Fruit fly (Drosophila melanogaster) whole organism, embryonic: Measurements from ENCODE around the gene Cep290.

Experiments
- CG11247 ChIP-seq: fragments of 200-800 bp; sonication (Bioruptor generic); IDR thresholded peaks from 2 replicates; pipeline ENCODE4 v1.3.6; 2022; ENCODE audit warnings: missing biosample characterization, missing genetic modification characterization
- CG15073 ChIP-seq: fragments of 200-800 bp; sonication (Bioruptor generic); optimal IDR thresholded peaks from 2 replicates; lab custom pipeline; 2016; ENCODE audit warnings: missing biosample characterization, missing genetic modification characterization
- CG2712 ChIP-seq: fragments of 200-800 bp; optimal IDR thresholded peaks from 3 replicates; lab custom pipeline; 2019; ENCODE audit warnings: missing biosample characterization, mild to moderate bottlenecking, missing genetic modification characterization, moderate library complexity
- CG3726 ChIP-seq: fragments of 200-800 bp; sonication (Bioruptor generic); IDR thresholded peaks from 3 replicates; pipeline ENCODE4, ENCODE4 v1.3.6; 2022; ENCODE audit warnings: missing biosample characterization, missing genetic modification characterization
- CG5245 ChIP-seq: fragments of 200-800 bp; sonication (Bioruptor generic); optimal IDR thresholded peaks from 3 replicates; lab custom pipeline; 2016; ENCODE audit warnings: missing biosample characterization, missing genetic modification characterization
- CG7963 ChIP-seq: fragments of 200-800 bp; sonication (Bioruptor generic); IDR thresholded peaks from 3 replicates; pipeline ENCODE4 v1.3.6; 2022; ENCODE audit warnings: missing biosample characterization, missing genetic modification characterization; ENCODE audit not compliant: partially characterized antibody
- CG8765 ChIP-seq: fragments of 200-800 bp; sonication (Bioruptor generic); IDR thresholded peaks from 2 replicates; pipeline ENCODE4 v1.3.6; 2022; ENCODE audit warnings: missing biosample characterization, missing genetic modification characterization
- D19A ChIP-seq: fragments of 200-800 bp; optimal IDR thresholded peaks from 3 replicates; lab custom pipeline; 2019; ENCODE audit warnings: missing biosample characterization, mild to moderate bottlenecking, missing genetic modification characterization, moderate library complexity
- Ravus ChIP-seq: fragments of 200-800 bp; sonication (Bioruptor generic); IDR thresholded peaks from 2 replicates; pipeline ENCODE4 v1.3.6; 2022; ENCODE audit warnings: missing biosample characterization, missing genetic modification characterization
- ato ChIP-seq: fragments of 200-800 bp; sonication (Bioruptor generic); IDR thresholded peaks from 2 replicates; pipeline ENCODE4 v1.3.6; 2022; ENCODE audit warnings: missing biosample characterization, missing genetic modification characterization; ENCODE audit not compliant: partially characterized antibody
- danr ChIP-seq: fragments of 200-800 bp; sonication (Bioruptor generic); IDR thresholded peaks from 2 replicates; pipeline ENCODE4 v1.3.6; 2022; ENCODE audit warnings: missing biosample characterization, missing genetic modification characterization
- dati ChIP-seq: fragments of 200-800 bp; sonication (Bioruptor generic); IDR thresholded peaks from 2 replicates; pipeline ENCODE4 v1.3.6; 2022; ENCODE audit warnings: missing biosample characterization, missing genetic modification characterization

dm6 chr3L:897080-897479 lies 53.4 kb downstream of the Cep290 start, which contains the start of gene CG34057:
- TF ChIP-seq CG15073 (GFP tag; lab: Kevin White, UChicago) (no peak), CG2712 (tag; lab: Kevin White, UChicago) (no peak), Ravus (GFP tag; lab: Robert Waterston, UW) (no peak), CG7963 (GFP tag; lab: Robert Waterston, UW) (no peak), CG11247 (GFP tag; lab: Robert Waterston, UW) (no peak), CG5245 (GFP tag; lab: Kevin White, UChicago) (no peak), ato (GFP tag; lab: Robert Waterston, UW) (no peak), D19A (tag; lab: Kevin White, UChicago) (no peak), CG3726 (GFP tag; lab: Robert Waterston, UW) (no peak), CG8765 (no peak), danr (GFP tag; lab: Robert Waterston, UW) (no peak), dati (no peak)
